Worm (Caenorhabditis elegans) whole organism, L4 larva: ENCODE measurements around the gene mib-1.

Experiments used
- D1046.2 ChIP-seq: fragments of 200-800 bp; sonication (Bioruptor generic); IDR thresholded peaks from 2 replicates; pipeline ENCODE4 v1.3.6; 2022; ENCODE audit warnings: missing genetic modification characterization, missing compliant biosample characterization
- F37D6.2 ChIP-seq: sonication (generic microtip); optimal IDR thresholded peaks from 2 replicates; lab custom pipeline; 2016; ENCODE audit warnings: mild to moderate bottlenecking, missing genetic modification characterization, missing compliant biosample characterization
- F49E8.2 ChIP-seq: sonication (generic microtip); optimal IDR thresholded peaks from 2 replicates; lab custom pipeline; 2016; ENCODE audit warnings: missing compliant biosample characterization, mild to moderate bottlenecking, missing genetic modification characterization, borderline replicate concordance
- T20F7.1 ChIP-seq: fragments of 200-800 bp; sonication (Bioruptor generic); optimal IDR thresholded peaks from 2 replicates; lab custom pipeline; 2018; ENCODE audit warnings: mild to moderate bottlenecking, missing genetic modification characterization, missing compliant biosample characterization
- T26A8.4 ChIP-seq: fragments of 200-800 bp; sonication (Bioruptor generic); IDR thresholded peaks from 2 replicates; pipeline ENCODE4 v1.3.6; 2022; ENCODE audit warnings: missing genetic modification characterization, missing compliant biosample characterization
- Y105C5A.15 ChIP-seq: fragments of 200-800 bp; sonication (Bioruptor generic); IDR thresholded peaks from 2 replicates; pipeline ENCODE4 v1.3.6; 2022; ENCODE audit warnings: missing genetic modification characterization, missing compliant biosample characterization
- Y5F2A.4 ChIP-seq: fragments of 200-800 bp; sonication (Bioruptor generic); optimal IDR thresholded peaks from 2 replicates; lab custom pipeline; 2018; ENCODE audit warnings: mild to moderate bottlenecking, missing genetic modification characterization, missing compliant biosample characterization
- aha-1 ChIP-seq: fragments of 150-350 bp; peaks from one replicate; lab custom pipeline; 2014; ENCODE audit warnings: missing biosample characterization, missing genetic modification characterization
- ama-1 ChIP-seq: fragments of 150-350 bp; optimal IDR thresholded peaks from 2 replicates; lab custom pipeline; 2014; ENCODE audit warnings: inconsistent platforms, mixed read lengths
- arid-1 ChIP-seq: fragments of 200-800 bp; sonication (Bioruptor generic); conservative IDR thresholded peaks from 2 replicates; pipeline ENCODE4 v1.3.6; 2022; ENCODE audit warnings: missing genetic modification reagents, missing genetic modification characterization, missing compliant biosample characterization
- attf-4 ChIP-seq: sonication (generic microtip); optimal IDR thresholded peaks from 3 replicates; lab custom pipeline; 2017; ENCODE audit warnings: missing biosample characterization, missing genetic modification characterization
- ceh-32 ChIP-seq: sonication (generic microtip); optimal IDR thresholded peaks from 2 replicates; lab custom pipeline; 2016; ENCODE audit warnings: mild to moderate bottlenecking, missing genetic modification characterization, missing compliant biosample characterization; ENCODE audit not compliant: poor library complexity
- daf-16 ChIP-seq, 3 experiments: sonication (generic microtip); optimal IDR thresholded peaks; 2 replicates each; lab custom pipeline; 2016 to 2017; ENCODE audit warnings: missing genetic modification characterization in 3 of 3, missing genetic modification reagents in 3 of 3, mild to moderate bottlenecking in 2 of 3, missing compliant biosample characterization in 2 of 3, missing biosample characterization in 1 of 3, moderate library complexity in 1 of 3
- daf-19 ChIP-seq: fragments of 200-800 bp; sonication (Bioruptor generic); conservative IDR thresholded peaks from 2 replicates; pipeline ENCODE4 v1.3.6; 2022; ENCODE audit warnings: missing genetic modification characterization, missing compliant biosample characterization
- dve-1 ChIP-seq: sonication (generic microtip); optimal IDR thresholded peaks from 2 replicates; lab custom pipeline; 2017; ENCODE audit warnings: antibody characterized with exemption, mild to moderate bottlenecking, missing genetic modification characterization, missing compliant biosample characterization; ENCODE audit not compliant: insufficient read depth
- egl-27 ChIP-seq: sonication (generic microtip); optimal IDR thresholded peaks from 3 replicates; lab custom pipeline; 2017; ENCODE audit warnings: missing biosample characterization, missing genetic modification reagents, missing genetic modification characterization
- hif-1 ChIP-seq, 2 experiments: sonication (generic microtip); optimal IDR thresholded peaks; 2 replicates each; lab custom pipeline; 2016 to 2017; ENCODE audit warnings: missing compliant biosample characterization in 2 of 2, missing genetic modification characterization in 2 of 2, missing genetic modification reagents in 2 of 2, missing genotype in 2 of 2, mild to moderate bottlenecking in 1 of 2
- hlh-11 ChIP-seq: fragments of 200-800 bp; sonication (Bioruptor generic); optimal IDR thresholded peaks from 2 replicates; lab custom pipeline; 2018; ENCODE audit warnings: mild to moderate bottlenecking, missing genetic modification characterization, missing compliant biosample characterization
- hlh-30 ChIP-seq: sonication (generic microtip); optimal IDR thresholded peaks from 2 replicates; lab custom pipeline; 2017; ENCODE audit warnings: antibody characterized with exemption, mild to moderate bottlenecking, missing genetic modification characterization, missing compliant biosample characterization; ENCODE audit not compliant: insufficient read depth
- jun-1 ChIP-seq: fragments of 150-350 bp; optimal IDR thresholded peaks from 2 replicates; lab custom pipeline; 2014; ENCODE audit warnings: missing biosample characterization, missing genetic modification reagents, missing genetic modification characterization
- lin-13 ChIP-seq: fragments of 150-350 bp; optimal IDR thresholded peaks from 2 replicates; lab custom pipeline; 2014; ENCODE audit warnings: missing biosample characterization, missing genetic modification reagents, missing genetic modification characterization
- lin-15B ChIP-seq: fragments of 150-350 bp; sonication (generic microtip); optimal IDR thresholded peaks from 3 replicates; lab custom pipeline; 2014; ENCODE audit warnings: missing biosample characterization, missing genetic modification characterization
- lsy-2 ChIP-seq, 2 experiments: fragments of 150-350 bp in 1 of 2; sonication (generic microtip) in 1 of 2; optimal IDR thresholded peaks; 2 replicates each; lab custom pipeline; 2014 to 2017; ENCODE audit warnings: missing biosample characterization in 2 of 2, missing genetic modification characterization in 2 of 2
- madf-5 ChIP-seq, 2 experiments: fragments of 200-800 bp; sonication (Bioruptor generic); IDR thresholded peaks; 2 replicates each; pipeline ENCODE4 v1.3.6; 2022; ENCODE audit warnings: missing compliant biosample characterization in 2 of 2, missing genetic modification characterization in 2 of 2
- mep-1 ChIP-seq: fragments of 150-350 bp; sonication (generic microtip); optimal IDR thresholded peaks from 3 replicates; lab custom pipeline; 2014; ENCODE audit warnings: missing biosample characterization, missing genetic modification characterization
- mes-2 ChIP-seq: sonication (generic microtip); optimal IDR thresholded peaks from 2 replicates; lab custom pipeline; 2016; ENCODE audit warnings: missing genotype, mild to moderate bottlenecking, missing genetic modification characterization, missing compliant biosample characterization; ENCODE audit not compliant: poor library complexity, severe bottlenecking
- nhr-11 ChIP-seq: fragments of 150-350 bp; optimal IDR thresholded peaks from 2 replicates; lab custom pipeline; 2014; ENCODE audit warnings: missing biosample characterization, missing genetic modification characterization
- nhr-25 ChIP-seq: sonication (generic microtip); optimal IDR thresholded peaks from 2 replicates; lab custom pipeline; 2017; ENCODE audit warnings: missing genetic modification characterization, mild to moderate bottlenecking, missing compliant biosample characterization, antibody characterized with exemption, moderate library complexity, borderline replicate concordance; ENCODE audit not compliant: insufficient read depth
- nhr-28 ChIP-seq: fragments of 150-350 bp; optimal IDR thresholded peaks from 2 replicates; lab custom pipeline; 2014; ENCODE audit warnings: missing biosample characterization, missing genetic modification characterization
- nhr-41 ChIP-seq: fragments of 200-800 bp; sonication (Bioruptor generic); IDR thresholded peaks from 2 replicates; pipeline ENCODE4 v1.3.6; 2022; ENCODE audit warnings: missing genetic modification reagents, missing genetic modification characterization, missing compliant biosample characterization
- nhr-6 ChIP-seq: fragments of 150-350 bp; optimal IDR thresholded peaks from 2 replicates; lab custom pipeline; 2014; ENCODE audit warnings: missing biosample characterization, missing genetic modification characterization
- nhr-77 ChIP-seq: fragments of 150-350 bp; optimal IDR thresholded peaks from 2 replicates; lab custom pipeline; 2014; ENCODE audit warnings: missing biosample characterization, missing genetic modification characterization
- pha-4 ChIP-seq, 2 experiments: fragments of 150-350 bp in 1 of 2; fragments of 200-800 bp in 1 of 2; sonication (Bioruptor generic) in 1 of 2; IDR thresholded peaks in 1 of 2; optimal IDR thresholded peaks in 1 of 2; 2 replicates each; pipeline versions ENCODE4 v1.3.6 to Lab custom; 2014 to 2022; ENCODE audit warnings: missing genetic modification characterization in 2 of 2, missing genetic modification reagents in 2 of 2, missing biosample characterization in 1 of 2, missing compliant biosample characterization in 1 of 2
- rbr-2 ChIP-seq: sonication (generic microtip); optimal IDR thresholded peaks from 2 replicates; lab custom pipeline; 2016; ENCODE audit warnings: missing genotype, missing genetic modification characterization, missing compliant biosample characterization
- saeg-2 ChIP-seq: fragments of 200-800 bp; sonication (Bioruptor generic); IDR thresholded peaks from 2 replicates; pipeline ENCODE4 v1.3.6; 2022; ENCODE audit warnings: missing genetic modification reagents, missing genetic modification characterization, missing compliant biosample characterization
- tra-1 ChIP-seq: fragments of 200-800 bp; sonication (Bioruptor generic); IDR thresholded peaks from 2 replicates; pipeline ENCODE4 v1.3.6; 2022; ENCODE audit warnings: missing genetic modification reagents, missing genetic modification characterization, missing compliant biosample characterization
- unc-62 ChIP-seq, 3 experiments: fragments of 150-350 bp in 1 of 3; sonication (generic microtip); optimal IDR thresholded peaks in 2 of 3; peaks in 1 of 3; 1 replicate in 1 of 3; 2 replicates in 2 of 3; lab custom pipeline; 2014 to 2017; ENCODE audit warnings: missing biosample characterization in 3 of 3, missing genetic modification characterization in 3 of 3, missing genetic modification reagents in 3 of 3, missing genotype in 1 of 3
- zag-1 ChIP-seq: fragments of 150-350 bp; optimal IDR thresholded peaks from 2 replicates; lab custom pipeline; 2014; ENCODE audit warnings: missing biosample characterization, missing genetic modification characterization
- zfp-2 ChIP-seq: sonication (generic microtip); optimal IDR thresholded peaks from 2 replicates; lab custom pipeline; 2016; ENCODE audit warnings: mild to moderate bottlenecking, missing genetic modification characterization, missing compliant biosample characterization
- zip-2 ChIP-seq: fragments of 150-350 bp; optimal IDR thresholded peaks from 2 replicates; lab custom pipeline; 2014; ENCODE audit warnings: missing biosample characterization, missing genetic modification characterization
- ztf-11 ChIP-seq: fragments of 150-350 bp; optimal IDR thresholded peaks from 2 replicates; lab custom pipeline; 2014; ENCODE audit warnings: missing biosample characterization, missing genetic modification characterization

Gene mib-1

DNA sequence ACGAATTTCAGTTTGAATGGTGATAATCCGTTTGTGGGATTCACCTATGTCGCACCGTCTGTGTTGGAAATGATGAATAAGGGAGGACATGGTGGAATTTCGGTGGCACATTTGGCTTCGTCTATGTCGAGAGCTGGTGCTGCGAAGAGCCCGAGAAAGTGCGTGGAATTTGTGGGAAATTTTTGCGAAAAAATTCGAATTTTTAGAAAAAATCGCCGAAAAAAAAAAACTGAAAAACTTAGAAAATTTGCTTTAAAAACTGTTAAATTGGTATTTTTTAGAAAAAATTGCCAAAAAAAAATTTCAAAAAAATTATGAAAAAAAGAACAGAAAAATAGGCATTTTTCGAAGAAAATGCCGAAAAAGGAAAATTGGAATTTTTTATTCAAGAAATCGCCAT is 41.6 kb downstream of the mib-1 start:
- TF ChIP-seq attf-4 (tag; lab: Kevin White, UChicago) (no peak), aha-1 (tag; lab: Kevin White, UChicago) (peak; percentile 66), zag-1 (no peak), ama-1 (lab: Kevin White, UChicago) (no peak), daf-19 (no peak), nhr-77 (no peak), nhr-6 (tag; lab: Kevin White, UChicago) (no peak), nhr-41 (GFP tag; lab: Robert Waterston, UW) (no peak), Y105C5A.15 (no peak), unc-62 (GFP tag; optimal IDR thresholded peaks at IDR 0.05 in 1 of 2; lab: Kevin White, UChicago) (peak in 1 of 2 experiments; percentile 76), unc-62 (tag; optimal IDR thresholded peaks at IDR 0.05; lab: Kevin White, UChicago) (no peak)
- TF ChIP-seq, all 104 proteins: peak for 2

DNA sequence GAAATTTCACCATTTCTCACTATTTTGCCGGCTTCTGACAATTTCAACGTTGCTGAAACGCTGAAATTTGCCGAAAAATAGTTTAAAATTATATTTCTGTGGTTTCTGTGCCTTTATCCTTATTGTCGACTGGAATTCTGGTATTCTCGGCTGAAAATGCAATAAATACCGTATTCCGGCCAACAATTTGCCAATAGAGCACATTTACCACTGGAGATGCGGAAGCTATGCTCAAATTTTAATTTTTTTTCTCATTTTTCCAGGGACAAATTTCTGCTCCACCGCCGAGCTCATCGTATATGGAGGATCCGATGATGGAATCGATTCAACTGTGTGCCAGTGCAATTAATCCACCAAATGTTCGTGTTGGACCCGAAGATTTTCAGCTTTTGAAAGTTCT is 43.9 kb downstream of the mib-1 start:
- peak; percentile 49 for TF ChIP-seq ama-1 (lab: Kevin White, UChicago)
- peak; percentile 19 for TF ChIP-seq mes-2 (tag; lab: Kevin White, UChicago)
- no peak for TF ChIP-seq daf-16 (GFP tag; optimal IDR thresholded peaks at IDR 0.05; lab: Kevin White, UChicago)
- TF ChIP-seq daf-16 (tag; optimal IDR thresholded peaks at IDR 0.05; lab: Kevin White, UChicago): peak; percentile 2
- 0 out of 4 replicates have a peak, but pooled peaks of 1 of the 2 experiments have one; percentile 33 for TF ChIP-seq madf-5 (GFP tag; IDR thresholded peaks at IDR 0.05; lab: Robert Waterston, UW)
- peak; percentile 57 for TF ChIP-seq aha-1 (tag; lab: Kevin White, UChicago)
- TF ChIP-seq F37D6.2 (tag; lab: Kevin White, UChicago): no peak

DNA sequence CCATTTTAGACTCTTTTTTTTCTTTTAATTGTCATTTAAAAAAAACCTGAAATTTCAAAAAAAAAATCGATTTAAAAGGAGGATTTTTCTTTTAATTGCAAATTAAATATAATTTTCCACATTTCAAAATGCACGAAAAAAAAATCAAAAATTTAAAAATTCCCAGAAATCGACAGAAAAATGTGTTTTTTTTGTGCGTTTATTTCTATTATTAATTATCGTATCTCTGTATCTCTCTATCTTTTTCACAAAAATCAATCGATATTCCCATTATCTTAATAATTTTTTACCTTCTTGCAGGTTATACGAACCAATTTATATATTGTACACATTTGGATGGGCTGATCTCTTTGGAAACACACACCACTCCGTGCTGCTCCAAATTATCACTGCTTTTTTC is 45.7 kb downstream of the mib-1 start, which contains the start of gene rsks-1:
TSS of gene rsks-1 (plus strand) at position 301 of the 400 bp plus-strand sequence.
- TF ChIP-seq tra-1 (no peak), zip-2 (tag; lab: Kevin White, UChicago) (no peak), hif-1 (tag; optimal IDR thresholded peaks at IDR 0.05; lab: Kevin White, UChicago) (no peak), Y105C5A.15 (no peak), rbr-2 (tag; lab: Kevin White, UChicago) (no peak), Y5F2A.4 (GFP tag; lab: Kevin White, UChicago) (no peak), T20F7.1 (GFP tag; lab: Kevin White, UChicago) (no peak), ztf-11 (no peak), nhr-25 (tag; lab: Kevin White, UChicago) (no peak), F37D6.2 (tag; lab: Kevin White, UChicago) (no peak), ceh-32 (tag; lab: Kevin White, UChicago) (no peak), arid-1 (no peak), jun-1 (tag; lab: Kevin White, UChicago) (no peak)

DNA sequence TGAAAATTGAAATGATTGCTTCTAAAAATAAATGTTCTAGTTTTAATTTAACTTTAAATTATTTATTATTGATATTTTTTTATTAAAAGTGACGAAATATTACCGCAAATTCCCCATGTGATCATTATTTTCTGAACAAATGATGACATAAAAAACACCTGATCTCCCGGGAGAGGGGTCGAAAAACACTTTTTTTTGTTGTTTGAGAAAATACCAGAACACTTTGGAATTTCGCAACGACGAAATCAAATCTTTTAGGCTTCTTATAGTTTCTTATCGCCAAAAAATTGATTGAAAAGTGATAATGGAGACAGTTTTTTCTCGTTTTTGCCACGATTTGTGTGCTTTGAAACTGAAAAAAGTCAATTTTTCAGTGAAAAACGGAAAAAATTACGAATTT is 46.1 kb downstream of the mib-1 start:
- TF ChIP-seq nhr-77 (peak; percentile 62), dve-1 (tag; lab: Kevin White, UChicago) (peak; percentile 4), nhr-6 (tag; lab: Kevin White, UChicago) (no peak), hlh-30 (peak; percentile 61), nhr-28 (peak; percentile 50), daf-16 (GFP tag; optimal IDR thresholded peaks at IDR 0.05; lab: Kevin White, UChicago) (no peak), daf-16 (tag; optimal IDR thresholded peaks at IDR 0.05; lab: Kevin White, UChicago) (peak; percentile 40), ama-1 (lab: Kevin White, UChicago) (no peak), hlh-11 (tag; lab: Kevin White, UChicago) (peak; percentile 34)

DNA sequence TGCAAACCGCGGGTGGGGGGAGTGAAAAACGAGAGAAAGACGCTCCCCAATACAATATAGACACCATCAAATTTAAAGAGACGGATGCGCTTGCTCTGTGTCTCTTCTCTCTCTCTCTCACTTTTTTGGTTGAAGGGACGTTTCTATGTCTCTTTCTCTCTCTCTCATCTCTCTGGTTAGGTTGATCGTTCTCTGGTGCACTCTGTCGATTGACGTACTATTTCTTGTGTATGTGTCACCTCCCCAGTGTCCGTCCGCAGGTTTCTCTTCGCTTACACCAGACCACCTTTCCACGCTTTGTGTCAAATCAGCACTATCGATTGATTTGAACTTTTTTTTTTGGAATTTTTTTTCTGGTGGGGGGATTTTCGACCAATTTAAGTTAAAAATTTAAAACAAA is 47.1 kb downstream of the mib-1 start:
- TF ChIP-seq D1046.2 (no peak), mep-1 (tag; lab: Kevin White, UChicago) (peak; percentile 91), T26A8.4 (GFP tag; lab: Robert Waterston, UW) (peak; percentile 31; the same call in 1 of the 2 replicates), arid-1 (0 out of 2 replicates have a peak, but pooled peaks have one; percentile 14), egl-27 (no peak), zip-2 (tag; lab: Kevin White, UChicago) (no peak), mes-2 (tag; lab: Kevin White, UChicago) (peak; percentile 76), F49E8.2 (tag; lab: Kevin White, UChicago) (no peak), pha-4 (GFP tag; IDR thresholded peaks at IDR 0.05; lab: Robert Waterston, UW) (no peak; the same call in 1 of the 2 replicates), pha-4 (tag; optimal IDR thresholded peaks at IDR 0.05; lab: Kevin White, UChicago) (no peak), saeg-2 (GFP tag; lab: Robert Waterston, UW) (no peak), lin-13 (GFP tag; lab: Kevin White, UChicago) (peak; percentile 29), nhr-11 (tag; lab: Kevin White, UChicago) (peak; percentile 14), lin-15B (tag; lab: Kevin White, UChicago) (no peak), lsy-2 (tag; optimal IDR thresholded peaks at IDR 0.05; lab: Kevin White, UChicago) (peak; percentile 30 to 74), zfp-2 (no peak), ceh-32 (tag; lab: Kevin White, UChicago) (no peak), hlh-11 (tag; lab: Kevin White, UChicago) (peak; percentile 89)
